Fruit fly (Drosophila melanogaster) whole organism, prepupa: ENCODE data around the gene CG1582.

Source experiments
- CG10669 ChIP-seq: fragments of 200-800 bp; sonication (Bioruptor generic); optimal IDR thresholded peaks from 3 replicates; lab custom pipeline; 2018; ENCODE audit warnings: missing biosample characterization, mild to moderate bottlenecking, missing genetic modification characterization, moderate library complexity
- CG11762 ChIP-seq: fragments of 200-800 bp; sonication (Bioruptor generic); optimal IDR thresholded peaks from 3 replicates; lab custom pipeline; 2016; ENCODE audit warnings: missing biosample characterization, missing genetic modification characterization; ENCODE audit not compliant: insufficient read depth
- CG11902 ChIP-seq: fragments of 200-800 bp; sonication (Bioruptor generic); optimal IDR thresholded peaks from 3 replicates; lab custom pipeline; 2016; ENCODE audit warnings: missing biosample characterization, missing genetic modification characterization
- CG1621 ChIP-seq: fragments of 200-800 bp; sonication (Bioruptor generic); optimal IDR thresholded peaks from 3 replicates; lab custom pipeline; 2018; ENCODE audit warnings: missing biosample characterization, mild to moderate bottlenecking, missing genetic modification characterization
- CG16779 ChIP-seq: fragments of 200-800 bp; sonication (Bioruptor generic); optimal IDR thresholded peaks from 3 replicates; lab custom pipeline; 2017; ENCODE audit warnings: missing biosample characterization, mild to moderate bottlenecking, missing genetic modification characterization
- CG31627 ChIP-seq: fragments of 200-800 bp; sonication (Bioruptor generic); optimal IDR thresholded peaks from 3 replicates; lab custom pipeline; 2016; ENCODE audit warnings: missing biosample characterization, missing genetic modification characterization
- CG32006 ChIP-seq: fragments of 200-800 bp; sonication (Bioruptor generic); optimal IDR thresholded peaks from 3 replicates; lab custom pipeline; 2017; ENCODE audit warnings: missing biosample characterization, mild to moderate bottlenecking, missing genetic modification characterization
- CG34406 ChIP-seq: fragments of 200-800 bp; sonication (Bioruptor generic); optimal IDR thresholded peaks from 3 replicates; lab custom pipeline; 2016; ENCODE audit warnings: missing biosample characterization, missing genetic modification characterization
- CG3919 ChIP-seq: fragments of 200-800 bp; sonication (Bioruptor generic); optimal IDR thresholded peaks from 3 replicates; lab custom pipeline; 2016; ENCODE audit warnings: missing biosample characterization, missing genetic modification characterization
- CG4318 ChIP-seq: fragments of 200-800 bp; sonication (Bioruptor generic); optimal IDR thresholded peaks from 3 replicates; lab custom pipeline; 2017; ENCODE audit warnings: missing biosample characterization, mild to moderate bottlenecking, missing genetic modification characterization
- CG6163 ChIP-seq: fragments of 200-800 bp; sonication (Bioruptor generic); IDR thresholded peaks from 3 replicates; pipeline ENCODE4 v1.3.6; 2022; ENCODE audit warnings: missing biosample characterization, missing genetic modification characterization
- CG6276 ChIP-seq: fragments of 200-800 bp; sonication (Bioruptor generic); optimal IDR thresholded peaks from 2 replicates; lab custom pipeline; 2017; ENCODE audit warnings: missing biosample characterization, mild to moderate bottlenecking, missing genetic modification characterization
- CG6792 ChIP-seq: fragments of 200-800 bp; sonication (Bioruptor generic); optimal IDR thresholded peaks from 3 replicates; lab custom pipeline; 2016; ENCODE audit warnings: missing biosample characterization, missing genetic modification characterization
- CG6808 ChIP-seq: fragments of 200-800 bp; sonication (Bioruptor generic); optimal IDR thresholded peaks from 3 replicates; lab custom pipeline; 2017; ENCODE audit warnings: missing biosample characterization, missing genetic modification characterization, mild to moderate bottlenecking, moderate library complexity, missing genetic modification reagents
- CG7368 ChIP-seq: fragments of 200-800 bp; sonication (Bioruptor generic); optimal IDR thresholded peaks from 3 replicates; lab custom pipeline; 2016; ENCODE audit warnings: missing biosample characterization, missing genetic modification characterization
- CG8119 ChIP-seq: fragments of 200-800 bp; sonication (Bioruptor generic); IDR thresholded peaks from 3 replicates; pipeline ENCODE4 v1.3.6; 2022; ENCODE audit warnings: missing biosample characterization, missing genetic modification characterization
- CG8319 ChIP-seq: fragments of 200-800 bp; sonication (Bioruptor generic); optimal IDR thresholded peaks from 3 replicates; lab custom pipeline; 2016; ENCODE audit warnings: missing biosample characterization, missing genetic modification characterization
- CG8632 ChIP-seq: fragments of 200-800 bp; sonication (Bioruptor generic); optimal IDR thresholded peaks from 3 replicates; lab custom pipeline; 2016; ENCODE audit warnings: missing biosample characterization, missing genetic modification characterization
- CG9139 ChIP-seq: fragments of 200-800 bp; sonication (Bioruptor generic); optimal IDR thresholded peaks from 3 replicates; lab custom pipeline; 2017; ENCODE audit warnings: missing biosample characterization, mild to moderate bottlenecking, missing genetic modification characterization
- Eip78C ChIP-seq: fragments of 200-800 bp; sonication (Bioruptor generic); peaks from one replicate; lab custom pipeline; 2016; ENCODE audit warnings: missing biosample characterization, missing genetic modification characterization
- Gug ChIP-seq: fragments of 200-800 bp; sonication (Bioruptor generic); IDR thresholded peaks from 2 replicates; pipeline ENCODE4 v1.3.6; 2022; ENCODE audit warnings: missing biosample characterization, missing genetic modification characterization
- Hr39 ChIP-seq: fragments of 200-800 bp; sonication (Bioruptor generic); optimal IDR thresholded peaks from 2 replicates; lab custom pipeline; 2016; ENCODE audit warnings: missing biosample characterization, missing genetic modification characterization
- Lpt ChIP-seq: fragments of 200-800 bp; sonication (Bioruptor generic); optimal IDR thresholded peaks from 3 replicates; lab custom pipeline; 2016; ENCODE audit warnings: missing biosample characterization, missing genetic modification characterization
- OdsH ChIP-seq: fragments of 200-800 bp; sonication (Bioruptor generic); optimal IDR thresholded peaks from 3 replicates; lab custom pipeline; 2016; ENCODE audit warnings: missing biosample characterization, missing genetic modification characterization
- Smox ChIP-seq: fragments of 200-800 bp; sonication (Bioruptor generic); optimal IDR thresholded peaks from 3 replicates; lab custom pipeline; 2016; ENCODE audit warnings: missing biosample characterization, missing genetic modification characterization
- Sox102F ChIP-seq: fragments of 200-800 bp; sonication (Bioruptor generic); optimal IDR thresholded peaks from 2 replicates; lab custom pipeline; 2016; ENCODE audit warnings: missing biosample characterization, mild to moderate bottlenecking, missing genetic modification characterization
- Sox14 ChIP-seq: fragments of 200-800 bp; sonication (Bioruptor generic); optimal IDR thresholded peaks from 3 replicates; lab custom pipeline; 2016; ENCODE audit warnings: missing biosample characterization, missing genetic modification characterization
- Sox15 ChIP-seq: fragments of 200-800 bp; sonication (Bioruptor generic); optimal IDR thresholded peaks from 3 replicates; lab custom pipeline; 2016; ENCODE audit warnings: missing biosample characterization, missing genetic modification characterization
- achi ChIP-seq: fragments of 200-800 bp; sonication (Bioruptor generic); optimal IDR thresholded peaks from 3 replicates; lab custom pipeline; 2016; ENCODE audit warnings: missing biosample characterization, missing genetic modification characterization
- acj6 ChIP-seq: fragments of 200-800 bp; sonication (Bioruptor generic); optimal IDR thresholded peaks from 3 replicates; lab custom pipeline; 2016; ENCODE audit warnings: missing biosample characterization, missing genetic modification characterization
- cyc ChIP-seq: fragments of 200-800 bp; sonication (Bioruptor generic); optimal IDR thresholded peaks from 3 replicates; lab custom pipeline; 2016; ENCODE audit warnings: missing biosample characterization, missing genetic modification characterization
- dac ChIP-seq: fragments of 200-800 bp; sonication (Bioruptor generic); optimal IDR thresholded peaks from 2 replicates; lab custom pipeline; 2017; ENCODE audit warnings: missing biosample characterization, mild to moderate bottlenecking, missing genetic modification characterization
- dsx ChIP-seq: fragments of 200-800 bp; optimal IDR thresholded peaks from 3 replicates; lab custom pipeline; 2019; ENCODE audit warnings: missing biosample characterization, mild to moderate bottlenecking, missing genetic modification characterization, moderate library complexity; ENCODE audit not compliant: poor library complexity, severe bottlenecking
- eg ChIP-seq: fragments of 200-800 bp; sonication (Bioruptor generic); IDR thresholded peaks from 3 replicates; pipeline ENCODE4 v1.3.6; 2022; ENCODE audit warnings: missing biosample characterization, missing genetic modification characterization
- esn ChIP-seq: fragments of 200-800 bp; sonication (Bioruptor generic); optimal IDR thresholded peaks from 2 replicates; lab custom pipeline; 2016; ENCODE audit warnings: missing biosample characterization, mild to moderate bottlenecking, missing genetic modification characterization, moderate library complexity
- fd59A ChIP-seq: fragments of 200-800 bp; sonication (Bioruptor generic); optimal IDR thresholded peaks from 2 replicates; lab custom pipeline; 2017; ENCODE audit warnings: missing biosample characterization, mild to moderate bottlenecking, missing genetic modification characterization, missing genetic modification reagents
- fd85E ChIP-seq: fragments of 200-800 bp; sonication (Bioruptor generic); optimal IDR thresholded peaks from 3 replicates; lab custom pipeline; 2016; ENCODE audit warnings: missing biosample characterization, missing genetic modification characterization
- lz ChIP-seq: fragments of 200-800 bp; sonication (Bioruptor generic); optimal IDR thresholded peaks from 3 replicates; lab custom pipeline; 2016; ENCODE audit warnings: missing biosample characterization, missing genetic modification characterization
- net ChIP-seq: fragments of 200-800 bp; sonication (Bioruptor generic); optimal IDR thresholded peaks from 3 replicates; lab custom pipeline; 2016; ENCODE audit warnings: missing biosample characterization, missing genetic modification characterization
- pdm3 ChIP-seq: fragments of 200-800 bp; sonication (Bioruptor generic); optimal IDR thresholded peaks from 3 replicates; lab custom pipeline; 2016; ENCODE audit warnings: missing biosample characterization, missing genetic modification characterization
- salr ChIP-seq, 2 experiments: fragments of 200-800 bp; sonication (Bioruptor generic); optimal IDR thresholded peaks; 3 replicates each; lab custom pipeline; 2016 to 2018; ENCODE audit warnings: missing biosample characterization in 2 of 2, missing genetic modification characterization in 2 of 2, mild to moderate bottlenecking in 1 of 2
- spab ChIP-seq: fragments of 200-800 bp; sonication (Bioruptor generic); optimal IDR thresholded peaks from 2 replicates; lab custom pipeline; 2017; ENCODE audit warnings: missing biosample characterization, mild to moderate bottlenecking, missing genetic modification characterization, missing genetic modification reagents
- ss ChIP-seq, 2 experiments: fragments of 200-800 bp; sonication (Bioruptor generic); optimal IDR thresholded peaks; 2 replicates in 1 of 2; 3 replicates in 1 of 2; lab custom pipeline; 2017 to 2018; ENCODE audit warnings: mild to moderate bottlenecking in 2 of 2, missing biosample characterization in 2 of 2, missing genetic modification characterization in 2 of 2, moderate library complexity in 1 of 2
- svp ChIP-seq: fragments of 200-800 bp; sonication (Bioruptor generic); peaks from one replicate; lab custom pipeline; 2016; ENCODE audit warnings: missing biosample characterization, missing genetic modification characterization
- topi ChIP-seq: fragments of 200-800 bp; sonication (Bioruptor generic); optimal IDR thresholded peaks from 3 replicates; lab custom pipeline; 2016; ENCODE audit warnings: missing biosample characterization, missing genetic modification characterization
- vri ChIP-seq: fragments of 200-800 bp; sonication (Bioruptor generic); optimal IDR thresholded peaks from 3 replicates; lab custom pipeline; 2016; ENCODE audit warnings: missing biosample characterization, mild to moderate bottlenecking, missing genetic modification characterization

Gene CG1582

DNA sequence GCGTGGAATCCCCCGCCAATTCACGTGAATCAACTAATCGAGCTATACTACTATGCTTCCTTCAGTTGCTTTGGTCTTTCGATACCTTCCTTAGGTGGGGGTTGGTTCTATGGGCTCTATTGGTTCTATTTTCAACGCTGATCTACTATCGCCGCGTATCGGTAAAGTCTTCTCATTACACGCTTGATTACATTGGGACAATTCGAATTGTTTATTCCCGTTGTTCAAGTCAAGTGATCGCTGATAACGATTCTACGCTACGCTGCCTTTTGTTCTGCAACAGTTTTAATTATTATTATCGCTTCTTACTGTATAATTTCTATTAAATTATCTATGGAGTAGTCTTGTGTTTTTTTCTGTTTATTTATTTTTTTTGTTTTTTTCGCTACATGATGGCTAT lies 11.5 kb downstream of the CG1582 start:
- TF ChIP-seq Lpt (GFP tag; lab: Kevin White, UChicago), result no peak
- no peak for TF ChIP-seq Hr39 (GFP tag; lab: Kevin White, UChicago)
- TF ChIP-seq ss (GFP tag; optimal IDR thresholded peaks at IDR 0.05; lab: Kevin White, UChicago), result no peak
- no peak for TF ChIP-seq CG1621 (tag; lab: Kevin White, UChicago)
- no peak for TF ChIP-seq CG10669 (GFP tag; lab: Kevin White, UChicago)
- TF ChIP-seq Eip78C (GFP tag; lab: Kevin White, UChicago), result peak; percentile 1
- TF ChIP-seq dsx (GFP tag; lab: Kevin White, UChicago), result no peak
- no peak for TF ChIP-seq Sox14 (GFP tag; lab: Kevin White, UChicago)

DNA sequence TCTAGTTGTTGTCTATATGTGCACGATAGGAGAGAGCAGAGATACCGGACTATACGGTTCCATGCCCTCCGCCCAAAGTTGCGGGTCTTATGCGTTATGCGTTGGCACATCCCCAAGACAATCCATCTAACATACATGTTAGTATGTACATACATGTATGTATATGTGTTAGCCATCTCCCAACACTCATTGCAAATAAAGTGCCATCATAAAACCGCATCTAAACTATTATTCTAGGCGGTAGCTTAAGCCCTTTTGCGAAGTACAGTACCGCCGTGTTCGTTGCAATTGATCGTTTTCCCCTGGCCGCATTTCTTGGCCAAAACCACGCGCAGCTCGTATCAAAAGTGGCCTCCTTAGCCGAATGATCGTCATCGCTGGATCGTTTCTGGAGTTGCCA lies 12.7 kb downstream of the CG1582 start:
- TF ChIP-seq vri (no peak), CG11902 (GFP tag; lab: Kevin White, UChicago) (no peak), CG8632 (GFP tag; lab: Kevin White, UChicago) (no peak), CG32006 (GFP tag; lab: Kevin White, UChicago) (peak; percentile 17), cyc (GFP tag; lab: Kevin White, UChicago) (no peak), CG8319 (GFP tag; lab: Kevin White, UChicago) (no peak), CG6792 (no peak), Eip78C (GFP tag; lab: Kevin White, UChicago) (peak; percentile 49), CG4318 (GFP tag; lab: Kevin White, UChicago) (no peak), CG6163 (GFP tag; lab: Robert Waterston, UW) (0 out of 3 replicates have a peak, but pooled peaks have one; percentile 11), svp (GFP tag; lab: Kevin White, UChicago) (peak; percentile 72), eg (GFP tag; lab: Robert Waterston, UW) (no peak)

dm6 chrX:10883740-10884139 lies 15.4 kb downstream of the CG1582 start:
- no peak for TF ChIP-seq CG1621 (tag; lab: Kevin White, UChicago)
- no peak for TF ChIP-seq CG6808
- TF ChIP-seq CG8119 (GFP tag; lab: Robert Waterston, UW), result no peak
- no peak for TF ChIP-seq eg (GFP tag; lab: Robert Waterston, UW)
- TF ChIP-seq topi, result no peak
- TF ChIP-seq svp (GFP tag; lab: Kevin White, UChicago), result peak; percentile 92
- TF ChIP-seq CG9139 (GFP tag; lab: Kevin White, UChicago), result no peak

- TF ChIP-seq fd59A (GFP tag; lab: Kevin White, UChicago), result no peak
- no peak for TF ChIP-seq Sox14 (GFP tag; lab: Kevin White, UChicago)
- TF ChIP-seq Eip78C (GFP tag; lab: Kevin White, UChicago), result peak; percentile 51
- no peak for TF ChIP-seq dac
- no peak for TF ChIP-seq CG34406
- no peak for TF ChIP-seq fd85E (GFP tag; lab: Kevin White, UChicago)
- no peak for TF ChIP-seq CG7368 (GFP tag; lab: Kevin White, UChicago)
- TF ChIP-seq net (GFP tag; lab: Kevin White, UChicago), result no peak
- TF ChIP-seq Sox15, result no peak
- peak; percentile 18 for TF ChIP-seq CG3919 (GFP tag; lab: Kevin White, UChicago)
- TF ChIP-seq dsx (GFP tag; lab: Kevin White, UChicago), result no peak
- peak; percentile 22 for TF ChIP-seq esn (GFP tag; lab: Kevin White, UChicago)
- TF ChIP-seq acj6, result no peak
- no peak for TF ChIP-seq salr (GFP tag; optimal IDR thresholded peaks at IDR 0.05; lab: Kevin White, UChicago)
- peak; percentile 17 for TF ChIP-seq pdm3
- TF ChIP-seq CG6276 (GFP tag; lab: Kevin White, UChicago), result no peak
- no peak for TF ChIP-seq CG10669 (GFP tag; lab: Kevin White, UChicago)
- no peak for TF ChIP-seq CG32006 (GFP tag; lab: Kevin White, UChicago)
- peak; percentile 23 for TF ChIP-seq lz (GFP tag; lab: Kevin White, UChicago)
- TF ChIP-seq spab (GFP tag; lab: Kevin White, UChicago), result no peak
- TF ChIP-seq CG16779 (tag; lab: Kevin White, UChicago), result no peak
- TF ChIP-seq achi, result no peak
- no peak for TF ChIP-seq vri
- no peak for TF ChIP-seq OdsH (GFP tag; lab: Kevin White, UChicago)
- no peak for TF ChIP-seq CG11762 (GFP tag; lab: Kevin White, UChicago)
- no peak for TF ChIP-seq CG9139 (GFP tag; lab: Kevin White, UChicago)
- TF ChIP-seq Smox (GFP tag; lab: Kevin White, UChicago), result no peak
- TF ChIP-seq Gug (GFP tag; lab: Robert Waterston, UW), result no peak
- TF ChIP-seq Sox102F, result peak; percentile 24
- TF ChIP-seq CG31627, result peak; percentile 17
These were observed 16.3 kb downstream of the CG1582 start for dm6 chrX:10882786-10883185.
